Fruit fly (Drosophila melanogaster) whole organism, pupa: ENCODE measurements around the gene CG34437.

ENCODE experiments used
- CG10348 ChIP-seq: fragments of 200-800 bp; sonication (Bioruptor generic); IDR thresholded peaks from 2 replicates; pipeline ENCODE4 v1.3.6; 2022; ENCODE audit warnings: missing biosample characterization, missing genetic modification characterization
- CG12605 ChIP-seq: fragments of 200-800 bp; sonication (Bioruptor generic); IDR thresholded peaks from 2 replicates; pipeline ENCODE4 v1.3.6; 2022; ENCODE audit warnings: missing biosample characterization, missing genetic modification characterization
- CG13204 ChIP-seq: fragments of 200-800 bp; sonication (Bioruptor generic); optimal IDR thresholded peaks from 2 replicates; lab custom pipeline; 2018; ENCODE audit warnings: missing biosample characterization, mild to moderate bottlenecking, missing genetic modification characterization, moderate library complexity
- CG14655 ChIP-seq: fragments of 200-800 bp; sonication (Bioruptor generic); optimal IDR thresholded peaks from 3 replicates; lab custom pipeline; 2017; ENCODE audit warnings: mild to moderate bottlenecking, missing biosample characterization, missing genetic modification reagents, missing genetic modification characterization
- CG15710 ChIP-seq: fragments of 200-800 bp; sonication (Bioruptor generic); optimal IDR thresholded peaks from 2 replicates; lab custom pipeline; 2018; ENCODE audit warnings: missing biosample characterization, mild to moderate bottlenecking, missing genetic modification characterization, moderate library complexity
- CG17806 ChIP-seq: fragments of 200-800 bp; sonication (Bioruptor generic); optimal IDR thresholded peaks from 2 replicates; lab custom pipeline; 2018; ENCODE audit warnings: missing biosample characterization, mild to moderate bottlenecking, missing genetic modification characterization, moderate library complexity
- CG32121 ChIP-seq: fragments of 200-800 bp; sonication (Bioruptor generic); IDR thresholded peaks from 2 replicates; pipeline ENCODE4 v1.3.6; 2022; ENCODE audit warnings: missing biosample characterization, missing genetic modification characterization
- CG34367 ChIP-seq: fragments of 200-800 bp; sonication (Bioruptor generic); optimal IDR thresholded peaks from 2 replicates; lab custom pipeline; 2018; ENCODE audit warnings: missing biosample characterization, mild to moderate bottlenecking, missing genetic modification characterization
- CG4496 ChIP-seq: fragments of 200-800 bp; sonication (Bioruptor generic); IDR thresholded peaks from 3 replicates; pipeline ENCODE4 v1.3.6; 2022; ENCODE audit warnings: missing biosample characterization, missing genetic modification characterization
- CG8159 ChIP-seq: fragments of 200-800 bp; sonication (Bioruptor generic); optimal IDR thresholded peaks from 3 replicates; lab custom pipeline; 2018; ENCODE audit warnings: missing biosample characterization, mild to moderate bottlenecking, missing genetic modification characterization, moderate library complexity
- CG8301 ChIP-seq: fragments of 200-800 bp; sonication (Bioruptor generic); optimal IDR thresholded peaks from 2 replicates; lab custom pipeline; 2018; ENCODE audit warnings: missing biosample characterization, mild to moderate bottlenecking, missing genetic modification characterization
- CG9948 ChIP-seq: fragments of 200-800 bp; sonication (Bioruptor generic); optimal IDR thresholded peaks from 2 replicates; lab custom pipeline; 2018; ENCODE audit warnings: missing biosample characterization, mild to moderate bottlenecking, missing genetic modification characterization, moderate library complexity
- D1 ChIP-seq: fragments of 200-800 bp; sonication (Bioruptor generic); optimal IDR thresholded peaks from 2 replicates; lab custom pipeline; 2018; ENCODE audit warnings: missing biosample characterization, mild to moderate bottlenecking, missing genetic modification characterization, moderate library complexity
- EcR ChIP-seq: fragments of 200-800 bp; sonication (Bioruptor generic); optimal IDR thresholded peaks from 3 replicates; lab custom pipeline; 2019; ENCODE audit warnings: missing biosample characterization, missing genetic modification characterization, mild to moderate bottlenecking, moderate library complexity, missing genetic modification reagents
- Ets98B ChIP-seq: fragments of 200-800 bp; sonication (Bioruptor generic); IDR thresholded peaks from 2 replicates; pipeline ENCODE4 v1.3.6; 2022; ENCODE audit warnings: missing biosample characterization, missing genetic modification characterization
- Pif1A ChIP-seq: fragments of 200-800 bp; sonication (Bioruptor generic); optimal IDR thresholded peaks from 3 replicates; lab custom pipeline; 2016; ENCODE audit warnings: missing biosample characterization, missing genetic modification characterization
- Pif1B ChIP-seq: fragments of 200-800 bp; sonication (Bioruptor generic); optimal IDR thresholded peaks from 3 replicates; lab custom pipeline; 2016; ENCODE audit warnings: missing biosample characterization, missing genetic modification characterization
- Snoo ChIP-seq: fragments of 200-800 bp; sonication (Bioruptor generic); optimal IDR thresholded peaks from 3 replicates; lab custom pipeline; 2017; ENCODE audit warnings: missing biosample characterization, mild to moderate bottlenecking, missing genetic modification characterization, inconsistent platforms
- fd96Ca ChIP-seq: fragments of 200-800 bp; sonication (Bioruptor generic); IDR thresholded peaks from 3 replicates; pipeline ENCODE4 v1.3.6; 2022; ENCODE audit warnings: missing biosample characterization, missing genetic modification characterization
- gl ChIP-seq: fragments of 200-800 bp; sonication (Bioruptor generic); optimal IDR thresholded peaks from 2 replicates; lab custom pipeline; 2018; ENCODE audit warnings: missing biosample characterization, mild to moderate bottlenecking, missing genetic modification characterization
- rn ChIP-seq: fragments of 200-800 bp; sonication (Bioruptor generic); IDR thresholded peaks from 2 replicates; pipeline ENCODE4 v1.3.6; 2022; ENCODE audit warnings: missing biosample characterization, missing genetic modification characterization

CG34437 gene

dm6 chr3R:28282280-28282679 lies 1.2 kb upstream of the CG34437 start, which contains the start of gene CG34436:
Gene CG34436, plus strand, starts transcription at chr3R:28282580.
- no peak for TF ChIP-seq rn (GFP tag; lab: Robert Waterston, UW)
- TF ChIP-seq CG17806 (tag; lab: Kevin White, UChicago), result no peak

- TF ChIP-seq Pif1A (GFP tag; lab: Kevin White, UChicago) (no peak), CG8301 (tag; lab: Kevin White, UChicago) (no peak), CG14655 (no peak), CG4496 (GFP tag; lab: Robert Waterston, UW) (no peak), CG32121 (GFP tag; lab: Robert Waterston, UW) (no peak), Pif1B (GFP tag; lab: Kevin White, UChicago) (no peak), CG34367 (no peak), CG15710 (tag; lab: Kevin White, UChicago) (no peak), CG17806 (tag; lab: Kevin White, UChicago) (no peak), EcR (GFP tag; lab: Kevin White, UChicago) (no peak), CG8159 (tag; lab: Kevin White, UChicago) (no peak), Snoo (tag; lab: Kevin White, UChicago) (no peak), CG12605 (GFP tag; lab: Robert Waterston, UW) (no peak), fd96Ca (GFP tag; lab: Robert Waterston, UW) (no peak), CG9948 (tag; lab: Kevin White, UChicago) (no peak)
Observed at dm6 chr3R:28291038-28291437, 7.5 kb downstream of the CG34437 start, which contains the start of gene Mst98Ca. Gene Mst98Ca, plus strand, starts transcription at chr3R:28291338.

- TF ChIP-seq Ets98B (GFP tag; lab: Robert Waterston, UW) (no peak), CG34367 (no peak), rn (GFP tag; lab: Robert Waterston, UW) (no peak), gl (tag; lab: Kevin White, UChicago) (no peak), Pif1A (GFP tag; lab: Kevin White, UChicago) (no peak), CG8159 (tag; lab: Kevin White, UChicago) (no peak), CG8301 (tag; lab: Kevin White, UChicago) (no peak), CG17806 (tag; lab: Kevin White, UChicago) (no peak), CG14655 (no peak), CG15710 (tag; lab: Kevin White, UChicago) (no peak)
Observed at dm6 chr3R:28292498-28292897, 9.0 kb downstream of the CG34437 start, which contains the start of gene Mst98Cb. Gene Mst98Cb, plus strand, starts transcription at chr3R:28292798.

- TF ChIP-seq CG8301 (tag; lab: Kevin White, UChicago) (no peak), CG8159 (tag; lab: Kevin White, UChicago) (no peak), Pif1A (GFP tag; lab: Kevin White, UChicago) (no peak), CG10348 (GFP tag; lab: Robert Waterston, UW) (no peak), EcR (GFP tag; lab: Kevin White, UChicago) (no peak), rn (GFP tag; lab: Robert Waterston, UW) (no peak), CG32121 (GFP tag; lab: Robert Waterston, UW) (no peak), CG15710 (tag; lab: Kevin White, UChicago) (no peak), D1 (tag; lab: Kevin White, UChicago) (no peak), Pif1B (GFP tag; lab: Kevin White, UChicago) (no peak), gl (tag; lab: Kevin White, UChicago) (no peak), Ets98B (GFP tag; lab: Robert Waterston, UW) (no peak), CG14655 (no peak), CG12605 (GFP tag; lab: Robert Waterston, UW) (no peak), CG4496 (GFP tag; lab: Robert Waterston, UW) (no peak)
- TF ChIP-seq, all 21 proteins: peak for 0
Observed at dm6 chr3R:28293748-28294147, 10.2 kb downstream of the CG34437 start, which contains the start of gene UQCR-14L. Gene UQCR-14L, plus strand, starts transcription at chr3R:28294048.

- TF ChIP-seq CG12605 (GFP tag; lab: Robert Waterston, UW) (no peak), CG8159 (tag; lab: Kevin White, UChicago) (peak; percentile 4)
- TF ChIP-seq, all 21 proteins: peak for 1
Observed at dm6 chr3R:28297513-28297912, 14.0 kb downstream of the CG34437 start.

dm6 chr3R:28304505-28304904 lies 21.0 kb downstream of the CG34437 start, which contains the start of gene CG12516:
Gene CG12516, minus strand, starts transcription at chr3R:28304605.
- TF ChIP-seq CG14655 (no peak), CG32121 (GFP tag; lab: Robert Waterston, UW) (no peak), CG34367 (no peak), CG13204 (GFP tag; lab: Kevin White, UChicago) (no peak), CG10348 (GFP tag; lab: Robert Waterston, UW) (no peak), Pif1B (GFP tag; lab: Kevin White, UChicago) (no peak), Snoo (tag; lab: Kevin White, UChicago) (no peak)

dm6 chr3R:28305959-28306358 lies 22.4 kb downstream of the CG34437 start:
- no peak for TF ChIP-seq CG9948 (tag; lab: Kevin White, UChicago)
- TF ChIP-seq CG4496 (GFP tag; lab: Robert Waterston, UW), result 0 out of 3 replicates have a peak, but pooled peaks have one; percentile 20
